Worm (Caenorhabditis elegans): ENCODE results near the gene gur-3.

The gur-3 gene

ce11 chrX:10410539-10410938, 4.4 kb upstream of the gur-3 start:
- TF ChIP-seq unc-62 (GFP tag; optimal IDR thresholded peaks at IDR 0.05): no peak

- no peak for TF ChIP-seq unc-62 (GFP tag; optimal IDR thresholded peaks at IDR 0.05)
Observed at ce11 chrX:10406850-10407249, 747 bp upstream of the gur-3 start, which contains the start of gene ZC504.1. Gene ZC504.1 (plus strand): TSS chrX:10407150.

ce11 chrX:10404051-10404450, 2.1 kb downstream of the gur-3 start:
- no peak for TF ChIP-seq unc-62 (GFP tag; optimal IDR thresholded peaks at IDR 0.05)

ce11 chrX:10401118-10401517, 5.0 kb downstream of the gur-3 start:
- TF ChIP-seq unc-62 (GFP tag; optimal IDR thresholded peaks at IDR 0.05): no peak

- TF ChIP-seq unc-62 (GFP tag; optimal IDR thresholded peaks at IDR 0.05): no peak
Observed at ce11 chrX:10396509-10397292, 9.4 kb downstream of the gur-3 start, which contains the start of gene pkn-1. Gene pkn-1 (plus strand): TSS chrX:10397242.

- no peak for TF ChIP-seq unc-62 (GFP tag; optimal IDR thresholded peaks at IDR 0.05)
Observed at ce11 chrX:10395668-10396067, 10.4 kb downstream of the gur-3 start.

ce11 chrX:10395177-10395576, 10.9 kb downstream of the gur-3 start:
- TF ChIP-seq unc-62 (GFP tag; optimal IDR thresholded peaks at IDR 0.05): no peak

ce11 chrX:10394238-10394637, 11.9 kb downstream of the gur-3 start:
- TF ChIP-seq unc-62 (GFP tag; optimal IDR thresholded peaks at IDR 0.05): no peak

- TF ChIP-seq unc-62 (GFP tag; optimal IDR thresholded peaks at IDR 0.05): no peak
Observed at ce11 chrX:10393362-10393761, 12.7 kb downstream of the gur-3 start.

ce11 chrX:10392792-10393191, 13.3 kb downstream of the gur-3 start:
- no peak for TF ChIP-seq unc-62 (GFP tag; optimal IDR thresholded peaks at IDR 0.05)

ce11 chrX:10391174-10391573, 14.9 kb downstream of the gur-3 start:
- no peak for TF ChIP-seq unc-62 (GFP tag; optimal IDR thresholded peaks at IDR 0.05)

- no peak for TF ChIP-seq unc-62 (GFP tag; optimal IDR thresholded peaks at IDR 0.05)
Observed at ce11 chrX:10386408-10386807, 19.7 kb downstream of the gur-3 start, which contains the start of gene dyf-6. Gene dyf-6 (minus strand): TSS chrX:10386508.

ce11 chrX:10386001-10386400, 20.1 kb downstream of the gur-3 start:
- no peak for TF ChIP-seq unc-62 (GFP tag; optimal IDR thresholded peaks at IDR 0.05)

- no peak for TF ChIP-seq unc-62 (GFP tag; optimal IDR thresholded peaks at IDR 0.05)
Observed at ce11 chrX:10379678-10380077, 26.4 kb downstream of the gur-3 start, which contains the start of gene rme-4. Gene rme-4 (minus strand): TSS chrX:10379845.

ce11 chrX:10377663-10378062, 28.4 kb downstream of the gur-3 start:
- TF ChIP-seq unc-62 (GFP tag; optimal IDR thresholded peaks at IDR 0.05): no peak

- TF ChIP-seq unc-62 (GFP tag; optimal IDR thresholded peaks at IDR 0.05): no peak
Observed at ce11 chrX:10376989-10377388, 29.1 kb downstream of the gur-3 start.

ce11 chrX:10373581-10373980, 32.5 kb downstream of the gur-3 start:
- TF ChIP-seq unc-62 (GFP tag; optimal IDR thresholded peaks at IDR 0.05): no peak

- TF ChIP-seq unc-62 (GFP tag; optimal IDR thresholded peaks at IDR 0.05): no peak
Observed at ce11 chrX:10372556-10372955, 33.5 kb downstream of the gur-3 start, which contains the start of gene Y49A10A.2. Gene Y49A10A.2 (minus strand): TSS chrX:10372664.
